Fruit fly (Drosophila melanogaster): Measurements from ENCODE around the gene CG34027.

DNA sequence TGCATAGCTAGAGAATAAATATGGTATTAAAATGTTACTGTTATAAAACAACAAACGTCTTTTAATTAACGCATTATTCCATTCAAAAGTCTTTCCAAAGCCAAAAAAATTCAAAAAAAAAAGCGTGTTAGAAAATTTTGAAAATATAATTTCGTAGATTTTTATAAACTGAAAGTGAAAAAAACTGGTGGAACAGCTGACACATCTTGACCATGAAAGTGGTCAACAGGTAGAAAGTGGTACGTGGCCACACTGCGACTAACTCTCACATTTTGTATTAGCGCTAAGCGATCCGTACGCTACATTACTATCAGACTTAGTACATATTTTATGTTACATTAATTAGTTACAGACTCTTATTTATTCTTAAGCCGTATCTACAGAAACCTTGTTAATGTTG is 38.0 kb downstream of the CG34027 start, which contains the start of gene CG11836:
- TF ChIP-seq CG15514 (GFP tag; optimal IDR thresholded peaks at IDR 0.05) (no peak), nmo (GFP tag; optimal IDR thresholded peaks at IDR 0.05) (no peak), CG10431 (GFP tag; optimal IDR thresholded peaks at IDR 0.05) (no peak), dpn (GFP tag; optimal IDR thresholded peaks at IDR 0.05) (no peak), fd3F (GFP tag; optimal IDR thresholded peaks at IDR 0.05) (no peak), pb (GFP tag; optimal IDR thresholded peaks at IDR 0.05) (no peak), CG12155 (GFP tag; optimal IDR thresholded peaks at IDR 0.05) (no peak), CG10979 (tag; optimal IDR thresholded peaks at IDR 0.05) (no peak), grau (tag; optimal IDR thresholded peaks at IDR 0.05) (no peak), CG10366 (GFP tag; IDR thresholded peaks at IDR 0.05) (no peak)

Data from whole organism, embryonic.